Fruit fly (Drosophila melanogaster): ENCODE results near the gene CG3987.

Gene CG3987

DNA sequence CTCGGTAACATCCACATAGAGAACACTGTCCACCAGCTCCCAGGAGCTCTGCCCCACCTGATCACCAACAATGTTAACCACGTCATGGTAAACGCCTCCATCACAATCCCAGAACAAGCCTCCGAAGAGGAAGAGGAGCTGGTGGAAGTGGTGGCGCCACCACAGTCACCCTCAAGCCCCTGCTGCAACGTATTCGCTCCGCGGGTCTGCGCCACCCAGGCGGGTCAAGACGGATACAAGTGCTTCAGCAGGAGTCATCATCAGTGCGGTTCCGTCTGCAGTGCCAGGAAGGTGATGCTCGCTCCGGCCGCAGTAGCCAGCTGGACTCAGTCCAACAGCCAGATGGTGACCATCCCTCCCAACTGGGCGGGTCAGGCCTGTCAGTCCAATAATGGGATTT, 1.5 kb upstream of the CG3987 start (continued):
- TF ChIP-seq ham (GFP tag; IDR thresholded peaks at IDR 0.05), result 0 out of 2 replicates have a peak, but pooled peaks have one; percentile 53
- TF ChIP-seq al (GFP tag; IDR thresholded peaks at IDR 0.05), result no peak
- no peak for TF ChIP-seq nerfin-1 (tag; optimal IDR thresholded peaks at IDR 0.05)
- 0 out of 2 replicates have a peak, but pooled peaks have one; percentile 23 for TF ChIP-seq CG4404 (GFP tag; IDR thresholded peaks at IDR 0.05)
- TF ChIP-seq Poxn (GFP tag; IDR thresholded peaks at IDR 0.05), result no peak

DNA sequence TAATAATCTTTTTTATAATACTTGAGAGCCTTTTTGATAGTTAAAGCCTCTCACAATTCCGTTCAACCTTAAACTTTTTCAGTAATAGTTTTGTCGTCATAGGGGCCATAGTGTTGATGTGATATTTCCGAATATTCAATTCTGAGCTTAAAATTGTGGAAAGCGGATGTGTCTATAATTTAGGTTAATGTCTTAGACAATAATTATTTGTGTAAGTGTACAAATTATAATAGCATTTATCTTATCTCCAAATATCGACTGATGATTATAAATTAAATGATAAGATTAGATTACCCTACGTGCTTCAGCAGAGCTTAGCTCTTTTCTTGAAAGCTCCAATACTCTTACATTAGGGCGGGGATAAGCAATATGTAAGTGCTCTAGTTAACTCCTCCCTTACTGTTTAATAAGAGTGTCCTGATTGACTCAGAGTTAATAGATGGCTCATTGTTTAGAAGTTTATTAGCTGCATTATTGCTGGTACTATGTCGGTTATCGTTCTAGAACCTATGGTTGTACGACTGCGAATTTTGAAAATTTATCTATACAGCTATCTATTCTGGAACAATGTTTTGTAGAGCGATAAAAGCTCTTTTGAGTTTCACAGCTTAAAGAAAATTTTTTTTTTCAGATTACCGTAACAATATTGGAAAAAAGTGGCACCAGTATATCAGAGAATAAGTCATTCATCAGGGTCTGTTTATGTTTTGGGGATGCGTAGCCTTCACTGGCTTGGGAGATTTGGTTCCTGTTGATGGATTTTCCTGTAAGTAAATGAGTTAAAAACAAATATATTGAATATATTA, 545 bp upstream of the CG3987 start:
- TF ChIP-seq Med (GFP tag) (peak; percentile 61), NfI (GFP tag; optimal IDR thresholded peaks at IDR 0.05) (peak; percentile 38), Usf (GFP tag; optimal IDR thresholded peaks at IDR 0.05) (no peak), lola (GFP tag; optimal IDR thresholded peaks at IDR 0.05) (peak in 1 of 3 experiments; percentile 11), Fer3 (tag; optimal IDR thresholded peaks at IDR 0.05) (no peak), CG2678 (tag; optimal IDR thresholded peaks at IDR 0.05) (peak; percentile 43), CG15601 (tag; optimal IDR thresholded peaks at IDR 0.05) (peak; percentile 6), lab (GFP tag; optimal IDR thresholded peaks at IDR 0.05) (no peak), bbx (GFP tag; IDR thresholded peaks at IDR 0.05; ENCODE audit: partially characterized antibody) (no peak), Opbp (GFP tag; IDR thresholded peaks at IDR 0.05; ENCODE audit: partially characterized antibody) (no peak), shn (GFP tag; optimal IDR thresholded peaks at IDR 0.05) (peak; percentile 31), CG15269 (tag; optimal IDR thresholded peaks at IDR 0.05) (peak; percentile 44), dm (GFP tag; optimal IDR thresholded peaks at IDR 0.05) (peak; percentile 14), fd3F (GFP tag; optimal IDR thresholded peaks at IDR 0.05) (peak; percentile 9), CG31388 (GFP tag; optimal IDR thresholded peaks at IDR 0.05) (no peak), pho (GFP tag; optimal IDR thresholded peaks at IDR 0.05) (peak; percentile 18), sna (GFP tag; IDR thresholded peaks at IDR 0.05; ENCODE audit: partially characterized antibody) (no peak), gem (tag; optimal IDR thresholded peaks at IDR 0.05) (peak; percentile 58), Hr3 (GFP tag; optimal IDR thresholded peaks at IDR 0.05) (peak; percentile 35), CG7786 (GFP tag; optimal IDR thresholded peaks at IDR 0.05) (peak; percentile 24), ac (GFP tag; optimal IDR thresholded peaks at IDR 0.05) (no peak), eyg (GFP tag; optimal IDR thresholded peaks at IDR 0.05) (no peak), HmgZ (tag; optimal IDR thresholded peaks at IDR 0.05) (no peak), Lim3 (GFP tag; IDR thresholded peaks at IDR 0.05) (no peak), CG10462 (GFP tag; optimal IDR thresholded peaks at IDR 0.05) (no peak), gsb-n (tag; optimal IDR thresholded peaks at IDR 0.05) (no peak), lmd (GFP tag; IDR thresholded peaks at IDR 0.05) (0 out of 2 replicates have a peak, but pooled peaks have one; percentile 20), Ets97D (GFP tag; optimal IDR thresholded peaks at IDR 0.05) (no peak), Sox102F (GFP tag; optimal IDR thresholded peaks at IDR 0.05) (peak; percentile 44), slp2 (GFP tag; optimal IDR thresholded peaks at IDR 0.05) (no peak), Elba2 (GFP tag; optimal IDR thresholded peaks at IDR 0.05) (no peak), phol (tag; optimal IDR thresholded peaks at IDR 0.05) (peak; percentile 32), sr (GFP tag; IDR thresholded peaks at IDR 0.05) (no peak), Doc2 (GFP tag; IDR thresholded peaks at IDR 0.05) (no peak), chinmo (GFP tag; IDR thresholded peaks at IDR 0.05; ENCODE audit: partially characterized antibody) (no peak), CG8478 (optimal IDR thresholded peaks at IDR 0.05) (no peak), bab2 (GFP tag; optimal IDR thresholded peaks at IDR 0.05) (peak; percentile 23), seq (GFP tag; IDR thresholded peaks at IDR 0.05) (peak; percentile 30; the same call in 1 of the 2 replicates), Rfx (GFP tag; IDR thresholded peaks at IDR 0.05) (no peak), CG18619 (GFP tag; optimal IDR thresholded peaks at IDR 0.05) (peak; percentile 54), btn (GFP tag; optimal IDR thresholded peaks at IDR 0.05) (no peak), HLHmδ (GFP tag; optimal IDR thresholded peaks at IDR 0.05) (no peak), PHDP (tag; optimal IDR thresholded peaks at IDR 0.05) (peak; percentile 32)

Measured in whole organism, embryonic.